Worm (Caenorhabditis elegans) whole organism, L2 larva: ENCODE results near the gene odc-1.

Experiments
- C34F6.9 ChIP-seq: fragments of 150-350 bp; optimal IDR thresholded peaks from 2 replicates; lab custom pipeline; 2014; ENCODE audit warnings: missing biosample characterization, missing genetic modification characterization
- F13H6.1 ChIP-seq: sonication (generic microtip); optimal IDR thresholded peaks from 2 replicates; lab custom pipeline; 2016; ENCODE audit warnings: missing genetic modification characterization, missing compliant biosample characterization
- R02D3.7 ChIP-seq: fragments of 150-350 bp; optimal IDR thresholded peaks from 2 replicates; lab custom pipeline; 2014; ENCODE audit warnings: missing biosample characterization, missing genetic modification characterization
- Y55F3AM.14 ChIP-seq: fragments of 200-800 bp; sonication (Bioruptor generic); optimal IDR thresholded peaks from 2 replicates; lab custom pipeline; 2018; ENCODE audit warnings: mild to moderate bottlenecking, missing genetic modification characterization, missing compliant biosample characterization
- ZK546.5 ChIP-seq: sonication (generic microtip); optimal IDR thresholded peaks from 2 replicates; lab custom pipeline; 2017; ENCODE audit warnings: missing biosample characterization, missing genetic modification characterization
- aly-2 ChIP-seq: fragments of 150-350 bp; optimal IDR thresholded peaks from 2 replicates; lab custom pipeline; 2014; ENCODE audit warnings: missing biosample characterization, missing genetic modification characterization
- blmp-1 ChIP-seq: sonication (generic microtip); optimal IDR thresholded peaks from 2 replicates; lab custom pipeline; 2017; ENCODE audit warnings: missing genetic modification characterization, mild to moderate bottlenecking, missing compliant biosample characterization, antibody characterized with exemption, moderate library complexity; ENCODE audit not compliant: insufficient read depth
- ceh-16 ChIP-seq: fragments of 150-350 bp; optimal IDR thresholded peaks from 2 replicates; lab custom pipeline; 2014; ENCODE audit warnings: missing biosample characterization, missing genetic modification characterization
- crh-2 ChIP-seq: sonication (generic microtip); optimal IDR thresholded peaks from 2 replicates; lab custom pipeline; 2017; ENCODE audit warnings: missing biosample characterization, missing genetic modification characterization
- dmd-4 ChIP-seq: sonication (generic microtip); optimal IDR thresholded peaks from 2 replicates; lab custom pipeline; 2017; ENCODE audit warnings: missing biosample characterization, missing genetic modification characterization
- egl-27 ChIP-seq: sonication (generic microtip); optimal IDR thresholded peaks from 3 replicates; lab custom pipeline; 2017; ENCODE audit warnings: missing biosample characterization, missing genetic modification reagents, missing genetic modification characterization
- elt-1 ChIP-seq: fragments of 150-350 bp; optimal IDR thresholded peaks from 2 replicates; lab custom pipeline; 2014; ENCODE audit warnings: missing biosample characterization, missing genetic modification characterization
- elt-3 ChIP-seq: sonication (generic microtip); optimal IDR thresholded peaks from 2 replicates; lab custom pipeline; 2017; ENCODE audit warnings: missing biosample characterization, missing genetic modification characterization
- fos-1 ChIP-seq: fragments of 150-350 bp; optimal IDR thresholded peaks from 2 replicates; lab custom pipeline; 2014; ENCODE audit warnings: missing biosample characterization, missing genetic modification characterization
- lin-13 ChIP-seq: fragments of 150-350 bp; optimal IDR thresholded peaks from 2 replicates; lab custom pipeline; 2014; ENCODE audit warnings: missing biosample characterization, missing genetic modification reagents, missing genetic modification characterization
- lin-39 ChIP-seq: fragments of 150-350 bp; optimal IDR thresholded peaks from 2 replicates; lab custom pipeline; 2014; ENCODE audit warnings: missing biosample characterization, missing genetic modification reagents, missing genetic modification characterization
- lsy-2 ChIP-seq, 2 experiments: fragments of 150-350 bp in 1 of 2; sonication (generic microtip) in 1 of 2; optimal IDR thresholded peaks; 2 replicates each; lab custom pipeline; 2014 to 2017; ENCODE audit warnings: missing biosample characterization in 2 of 2, missing genetic modification characterization in 2 of 2
- mab-5 ChIP-seq: fragments of 150-350 bp; optimal IDR thresholded peaks from 2 replicates; lab custom pipeline; 2014; ENCODE audit warnings: missing biosample characterization, missing genetic modification characterization
- mbf-1 ChIP-seq: sonication (generic microtip); optimal IDR thresholded peaks from 2 replicates; lab custom pipeline; 2017; ENCODE audit warnings: missing biosample characterization, missing genetic modification characterization
- nhr-10 ChIP-seq: sonication (generic microtip); optimal IDR thresholded peaks from 2 replicates; lab custom pipeline; 2017; ENCODE audit warnings: missing biosample characterization, missing genetic modification characterization
- nhr-11 ChIP-seq: fragments of 150-350 bp; optimal IDR thresholded peaks from 2 replicates; lab custom pipeline; 2014; ENCODE audit warnings: missing biosample characterization, missing genetic modification characterization
- nhr-12 ChIP-seq: fragments of 150-350 bp; optimal IDR thresholded peaks from 2 replicates; lab custom pipeline; 2014; ENCODE audit warnings: missing biosample characterization, missing genetic modification characterization
- nhr-129 ChIP-seq: fragments of 150-350 bp; optimal IDR thresholded peaks from 2 replicates; lab custom pipeline; 2014; ENCODE audit warnings: missing biosample characterization, missing genetic modification characterization
- nhr-21 ChIP-seq: fragments of 150-350 bp; optimal IDR thresholded peaks from 2 replicates; lab custom pipeline; 2014; ENCODE audit warnings: missing biosample characterization, missing genetic modification characterization
- nhr-23 ChIP-seq: fragments of 150-350 bp; optimal IDR thresholded peaks from 2 replicates; lab custom pipeline; 2014; ENCODE audit warnings: missing biosample characterization, missing genetic modification reagents, missing genetic modification characterization
- nhr-25 ChIP-seq: fragments of 150-350 bp; sonication (generic microtip); optimal IDR thresholded peaks from 3 replicates; lab custom pipeline; 2014; ENCODE audit warnings: missing biosample characterization, missing genetic modification characterization
- nhr-6 ChIP-seq: fragments of 150-350 bp; optimal IDR thresholded peaks from 2 replicates; lab custom pipeline; 2014; ENCODE audit warnings: missing biosample characterization, missing genetic modification characterization
- nhr-77 ChIP-seq: fragments of 150-350 bp; optimal IDR thresholded peaks from 2 replicates; lab custom pipeline; 2014; ENCODE audit warnings: missing biosample characterization, missing genetic modification characterization
- peb-1 ChIP-seq: fragments of 150-350 bp; optimal IDR thresholded peaks from 2 replicates; lab custom pipeline; 2014; ENCODE audit warnings: missing biosample characterization, missing genetic modification characterization
- sem-4 ChIP-seq: fragments of 150-350 bp; optimal IDR thresholded peaks from 2 replicates; lab custom pipeline; 2014; ENCODE audit warnings: missing biosample characterization, missing genetic modification reagents, missing genetic modification characterization
- skn-1 ChIP-seq: sonication (generic microtip); optimal IDR thresholded peaks from 2 replicates; lab custom pipeline; 2017; ENCODE audit warnings: missing biosample characterization, missing genetic modification characterization
- sma-3 ChIP-seq: sonication (generic microtip); optimal IDR thresholded peaks from 2 replicates; lab custom pipeline; 2016; ENCODE audit warnings: missing genetic modification reagents, missing genetic modification characterization, missing compliant biosample characterization
- sma-9 ChIP-seq, 2 experiments: fragments of 150-350 bp in 1 of 2; sonication (generic microtip) in 1 of 2; optimal IDR thresholded peaks; 2 replicates each; lab custom pipeline; 2014 to 2016; ENCODE audit warnings: missing genetic modification characterization in 2 of 2, mild to moderate bottlenecking in 1 of 2, missing biosample characterization in 1 of 2, missing compliant biosample characterization in 1 of 2, missing genetic modification reagents in 1 of 2, moderate library complexity in 1 of 2
- snpc-4 ChIP-seq: fragments of 150-350 bp; optimal IDR thresholded peaks from 2 replicates; lab custom pipeline; 2014; ENCODE audit warnings: missing biosample characterization, missing genetic modification characterization
- unc-39 ChIP-seq: fragments of 150-350 bp; optimal IDR thresholded peaks from 2 replicates; lab custom pipeline; 2014; ENCODE audit warnings: missing biosample characterization, missing genetic modification characterization
- unc-55 ChIP-seq: fragments of 150-350 bp; sonication (generic microtip); optimal IDR thresholded peaks from 3 replicates; lab custom pipeline; 2014; ENCODE audit warnings: missing biosample characterization, missing genetic modification reagents, missing genetic modification characterization
- ztf-1 ChIP-seq: fragments of 200-800 bp; sonication (Bioruptor generic); conservative IDR thresholded peaks from 2 replicates; pipeline ENCODE4 v1.3.6; 2022; ENCODE audit warnings: missing genetic modification characterization, missing compliant biosample characterization
- ztf-11 ChIP-seq: sonication (generic microtip); optimal IDR thresholded peaks from 2 replicates; lab custom pipeline; 2017; ENCODE audit warnings: missing biosample characterization, missing genetic modification characterization
- ztf-4 ChIP-seq: fragments of 150-350 bp; optimal IDR thresholded peaks from 2 replicates; lab custom pipeline; 2014; ENCODE audit warnings: missing biosample characterization, missing genetic modification characterization

The odc-1 gene

ce11 chrV:6900814-6901592 is 980 bp upstream of the odc-1 start:
- TF ChIP-seq sma-9 (GFP tag; optimal IDR thresholded peaks at IDR 0.05; lab: Kevin White, UChicago) = peak; percentile 26
- no peak for TF ChIP-seq sma-9 (tag; optimal IDR thresholded peaks at IDR 0.05; lab: Kevin White, UChicago)
- TF ChIP-seq nhr-21 (tag; lab: Kevin White, UChicago) = no peak
- TF ChIP-seq crh-2 (tag; lab: Kevin White, UChicago) = peak; percentile 23

ce11 chrV:6896700-6897099 is 3.3 kb downstream of the odc-1 start, which contains the start of gene K11C4.1:
K11C4.1 (plus strand) TSS chrV:6897000.
- TF ChIP-seq egl-27 (no peak), Y55F3AM.14 (GFP tag; lab: Kevin White, UChicago) (no peak), unc-39 (no peak), nhr-11 (no peak), ztf-11 (tag; lab: Kevin White, UChicago) (no peak), lsy-2 (tag; optimal IDR thresholded peaks at IDR 0.05; lab: Kevin White, UChicago) (no peak), nhr-12 (tag; lab: Kevin White, UChicago) (no peak), mab-5 (tag; lab: Kevin White, UChicago) (no peak), R02D3.7 (no peak), ztf-1 (GFP tag; lab: Robert Waterston, UW) (no peak), peb-1 (tag; lab: Kevin White, UChicago) (no peak), nhr-129 (no peak), lin-13 (no peak), nhr-10 (tag; lab: Kevin White, UChicago) (no peak), elt-3 (tag; lab: Kevin White, UChicago) (no peak), mbf-1 (tag; lab: Kevin White, UChicago) (no peak), lin-39 (tag; lab: Kevin White, UChicago) (no peak)
- TF ChIP-seq, all 48 proteins: peak for 0

- TF ChIP-seq dmd-4 (tag; lab: Kevin White, UChicago) (no peak), elt-3 (tag; lab: Kevin White, UChicago) (no peak), mab-5 (tag; lab: Kevin White, UChicago) (no peak), peb-1 (tag; lab: Kevin White, UChicago) (no peak), ZK546.5 (tag; lab: Kevin White, UChicago) (no peak), elt-1 (no peak), nhr-129 (no peak), nhr-11 (no peak), lsy-2 (tag; optimal IDR thresholded peaks at IDR 0.05; lab: Kevin White, UChicago) (no peak), sem-4 (no peak), skn-1 (tag; lab: Kevin White, UChicago) (no peak), nhr-25 (no peak), egl-27 (no peak), ztf-11 (tag; lab: Kevin White, UChicago) (no peak), blmp-1 (tag; lab: Kevin White, UChicago) (no peak), aly-2 (tag; lab: Kevin White, UChicago) (no peak), nhr-21 (tag; lab: Kevin White, UChicago) (no peak), unc-55 (GFP tag; lab: Kevin White, UChicago) (no peak)
- TF ChIP-seq, all 48 proteins: peak for 0
These were observed 5.2 kb downstream of the odc-1 start, which contains the start of gene K11C4.2 for ce11 chrV:6894778-6895177. K11C4.2 (plus strand) TSS chrV:6895078.

- TF ChIP-seq F13H6.1 (peak; percentile 17), lsy-2 (tag; optimal IDR thresholded peaks at IDR 0.05; lab: Kevin White, UChicago) (peak in 1 of 2 experiments; percentile 7), nhr-129 (peak; percentile 50), unc-55 (GFP tag; lab: Kevin White, UChicago) (peak; percentile 44), crh-2 (tag; lab: Kevin White, UChicago) (no peak), C34F6.9 (peak; percentile 39), mab-5 (tag; lab: Kevin White, UChicago) (no peak), ZK546.5 (tag; lab: Kevin White, UChicago) (no peak), fos-1 (tag; lab: Kevin White, UChicago) (no peak)
These were observed 6.3 kb downstream of the odc-1 start for ce11 chrV:6893681-6894080.

ce11 chrV:6888828-6889227 is 11.2 kb downstream of the odc-1 start:
- TF ChIP-seq nhr-11 (no peak), F13H6.1 (peak; percentile 60), ceh-16 (tag; lab: Kevin White, UChicago) (no peak), sma-9 (GFP tag; optimal IDR thresholded peaks at IDR 0.05; lab: Kevin White, UChicago) (peak; percentile 72), sma-9 (tag; optimal IDR thresholded peaks at IDR 0.05; lab: Kevin White, UChicago) (no peak), nhr-21 (tag; lab: Kevin White, UChicago) (peak; percentile 79), sma-3 (GFP tag; lab: Kevin White, UChicago) (peak; percentile 64), aly-2 (tag; lab: Kevin White, UChicago) (no peak), nhr-10 (tag; lab: Kevin White, UChicago) (peak; percentile 22), nhr-6 (tag; lab: Kevin White, UChicago) (no peak), fos-1 (tag; lab: Kevin White, UChicago) (peak; percentile 75), nhr-77 (tag; lab: Kevin White, UChicago) (no peak), unc-55 (GFP tag; lab: Kevin White, UChicago) (peak; percentile 53), mbf-1 (tag; lab: Kevin White, UChicago) (no peak), lsy-2 (tag; optimal IDR thresholded peaks at IDR 0.05; lab: Kevin White, UChicago) (peak; percentile 2 to 36), peb-1 (tag; lab: Kevin White, UChicago) (no peak), unc-39 (no peak), egl-27 (no peak), lin-39 (tag; lab: Kevin White, UChicago) (no peak), mab-5 (tag; lab: Kevin White, UChicago) (no peak), ztf-4 (tag; lab: Kevin White, UChicago) (no peak), crh-2 (tag; lab: Kevin White, UChicago) (peak; percentile 53), C34F6.9 (peak; percentile 11), nhr-129 (peak; percentile 53), snpc-4 (tag; lab: Kevin White, UChicago) (no peak), nhr-23 (tag; lab: Kevin White, UChicago) (no peak), nhr-12 (tag; lab: Kevin White, UChicago) (no peak), ztf-1 (GFP tag; lab: Robert Waterston, UW) (no peak)
